Worm (Caenorhabditis elegans) whole organism, L4 larva: ENCODE results near the gene dhcr-24.
A peak's percentile ranks its signal among the peaks of the same experiment; 100 is the strongest.

Experiments used
- D1046.2 ChIP-seq: fragments of 200-800 bp; sonication (Bioruptor generic); IDR thresholded peaks from 2 replicates; pipeline ENCODE4 v1.3.6; 2022; ENCODE audit warnings: missing genetic modification characterization, missing compliant biosample characterization
- F26F4.8 ChIP-seq: fragments of 200-800 bp; sonication (Bioruptor generic); conservative IDR thresholded peaks from 2 replicates; pipeline ENCODE4 v1.3.6; 2022; ENCODE audit warnings: missing genetic modification characterization, missing compliant biosample characterization
- F44E2.7 ChIP-seq: fragments of 200-800 bp; sonication (Bioruptor generic); IDR thresholded peaks from 2 replicates; pipeline ENCODE4 v2.1.2; 2022; ENCODE audit warnings: missing genetic modification characterization, missing compliant biosample characterization
- F49E8.2 ChIP-seq: sonication (generic microtip); optimal IDR thresholded peaks from 2 replicates; lab custom pipeline; 2016; ENCODE audit warnings: missing compliant biosample characterization, mild to moderate bottlenecking, missing genetic modification characterization, borderline replicate concordance
- T20F7.1 ChIP-seq: fragments of 200-800 bp; sonication (Bioruptor generic); optimal IDR thresholded peaks from 2 replicates; lab custom pipeline; 2018; ENCODE audit warnings: mild to moderate bottlenecking, missing genetic modification characterization, missing compliant biosample characterization
- T26A8.4 ChIP-seq: fragments of 200-800 bp; sonication (Bioruptor generic); IDR thresholded peaks from 2 replicates; pipeline ENCODE4 v1.3.6; 2022; ENCODE audit warnings: missing genetic modification characterization, missing compliant biosample characterization
- Y105C5A.15 ChIP-seq: fragments of 200-800 bp; sonication (Bioruptor generic); IDR thresholded peaks from 2 replicates; pipeline ENCODE4 v1.3.6; 2022; ENCODE audit warnings: missing genetic modification characterization, missing compliant biosample characterization
- Y5F2A.4 ChIP-seq: fragments of 200-800 bp; sonication (Bioruptor generic); optimal IDR thresholded peaks from 2 replicates; lab custom pipeline; 2018; ENCODE audit warnings: mild to moderate bottlenecking, missing genetic modification characterization, missing compliant biosample characterization
- ZK337.2 ChIP-seq: fragments of 200-800 bp; sonication (Bioruptor generic); IDR thresholded peaks from 2 replicates; pipeline ENCODE4 v1.3.6; 2022; ENCODE audit warnings: missing genetic modification reagents, missing genetic modification characterization, missing compliant biosample characterization
- aha-1 ChIP-seq: fragments of 150-350 bp; peaks from one replicate; lab custom pipeline; 2014; ENCODE audit warnings: missing biosample characterization, missing genetic modification characterization
- ceh-20 ChIP-seq: fragments of 200-800 bp; sonication (Bioruptor generic); IDR thresholded peaks from 2 replicates; pipeline ENCODE4 v1.3.6; 2022; ENCODE audit warnings: missing genetic modification reagents, missing genetic modification characterization, missing compliant biosample characterization
- ceh-32 ChIP-seq: sonication (generic microtip); optimal IDR thresholded peaks from 2 replicates; lab custom pipeline; 2016; ENCODE audit warnings: mild to moderate bottlenecking, missing genetic modification characterization, missing compliant biosample characterization; ENCODE audit not compliant: poor library complexity
- ceh-62 ChIP-seq: sonication (generic microtip); optimal IDR thresholded peaks from 2 replicates; lab custom pipeline; 2017; ENCODE audit warnings: missing biosample characterization, missing genetic modification characterization
- ceh-82 ChIP-seq: sonication (generic microtip); optimal IDR thresholded peaks from 2 replicates; lab custom pipeline; 2017; ENCODE audit warnings: missing biosample characterization, missing genetic modification characterization
- ctbp-1 ChIP-seq: fragments of 200-800 bp; sonication (Bioruptor generic); IDR thresholded peaks from 2 replicates; pipeline ENCODE4 v1.3.6; 2022; ENCODE audit warnings: missing genetic modification reagents, missing genetic modification characterization, missing compliant biosample characterization
- daf-16 ChIP-seq, 3 experiments: sonication (generic microtip); optimal IDR thresholded peaks; 2 replicates each; lab custom pipeline; 2016 to 2017; ENCODE audit warnings: missing genetic modification characterization in 3 of 3, missing genetic modification reagents in 3 of 3, mild to moderate bottlenecking in 2 of 3, missing compliant biosample characterization in 2 of 3, missing biosample characterization in 1 of 3, moderate library complexity in 1 of 3
- daf-19 ChIP-seq: fragments of 200-800 bp; sonication (Bioruptor generic); conservative IDR thresholded peaks from 2 replicates; pipeline ENCODE4 v1.3.6; 2022; ENCODE audit warnings: missing genetic modification characterization, missing compliant biosample characterization
- dmd-6 ChIP-seq: fragments of 200-800 bp; sonication (Bioruptor generic); IDR thresholded peaks from 2 replicates; pipeline ENCODE4 v1.3.6; 2022; ENCODE audit warnings: missing genetic modification reagents, missing genetic modification characterization, missing compliant biosample characterization
- dmd-8 ChIP-seq: fragments of 200-800 bp; sonication (Bioruptor generic); IDR thresholded peaks from 2 replicates; pipeline ENCODE4 v1.3.6; 2022; ENCODE audit warnings: missing genetic modification characterization, missing compliant biosample characterization
- dmd-9 ChIP-seq: fragments of 200-800 bp; sonication (Bioruptor generic); IDR thresholded peaks from 2 replicates; pipeline ENCODE4 v1.3.6; 2022; ENCODE audit warnings: missing genetic modification reagents, missing genetic modification characterization, missing compliant biosample characterization
- fos-1 ChIP-seq: fragments of 150-350 bp; optimal IDR thresholded peaks from 2 replicates; lab custom pipeline; 2014; ENCODE audit warnings: missing biosample characterization, missing genetic modification characterization
- gei-8 ChIP-seq: fragments of 200-800 bp; sonication (Bioruptor generic); optimal IDR thresholded peaks from 2 replicates; lab custom pipeline; 2018; ENCODE audit warnings: mild to moderate bottlenecking, missing genetic modification characterization, missing compliant biosample characterization
- hif-1 ChIP-seq, 2 experiments: sonication (generic microtip); optimal IDR thresholded peaks; 2 replicates each; lab custom pipeline; 2016 to 2017; ENCODE audit warnings: missing compliant biosample characterization in 2 of 2, missing genetic modification characterization in 2 of 2, missing genetic modification reagents in 2 of 2, missing genotype in 2 of 2, mild to moderate bottlenecking in 1 of 2
- lim-7 ChIP-seq: fragments of 200-800 bp; sonication (Bioruptor generic); IDR thresholded peaks from 2 replicates; pipeline ENCODE4 v1.3.6; 2022; ENCODE audit warnings: missing genetic modification characterization, missing compliant biosample characterization
- lin-1 ChIP-seq: fragments of 200-800 bp; sonication (Bioruptor generic); IDR thresholded peaks from 2 replicates; pipeline ENCODE4 v1.3.6; 2022; ENCODE audit warnings: missing genetic modification reagents, missing genetic modification characterization, missing compliant biosample characterization
- lin-13 ChIP-seq: fragments of 150-350 bp; optimal IDR thresholded peaks from 2 replicates; lab custom pipeline; 2014; ENCODE audit warnings: missing biosample characterization, missing genetic modification reagents, missing genetic modification characterization
- lsy-2 ChIP-seq, 2 experiments: fragments of 150-350 bp in 1 of 2; sonication (generic microtip) in 1 of 2; optimal IDR thresholded peaks; 2 replicates each; lab custom pipeline; 2014 to 2017; ENCODE audit warnings: missing biosample characterization in 2 of 2, missing genetic modification characterization in 2 of 2
- madf-5 ChIP-seq, 2 experiments: fragments of 200-800 bp; sonication (Bioruptor generic); IDR thresholded peaks; 2 replicates each; pipeline ENCODE4 v1.3.6; 2022; ENCODE audit warnings: missing compliant biosample characterization in 2 of 2, missing genetic modification characterization in 2 of 2
- madf-9 ChIP-seq: fragments of 200-800 bp; sonication (Bioruptor generic); conservative IDR thresholded peaks from 2 replicates; pipeline ENCODE4 v1.3.6; 2022; ENCODE audit warnings: missing genetic modification reagents, missing genetic modification characterization, missing compliant biosample characterization
- mdl-1 ChIP-seq, 2 experiments: fragments of 150-350 bp in 1 of 2; sonication (generic microtip) in 1 of 2; optimal IDR thresholded peaks; 2 replicates each; lab custom pipeline; 2014 to 2017; ENCODE audit warnings: missing biosample characterization in 2 of 2, missing genetic modification characterization in 2 of 2
- mdt-29 ChIP-seq: fragments of 200-800 bp; sonication (Bioruptor generic); IDR thresholded peaks from 2 replicates; pipeline ENCODE4 v1.3.6; 2022; ENCODE audit warnings: missing genetic modification reagents, missing genetic modification characterization, missing compliant biosample characterization
- mxl-2 ChIP-seq: fragments of 200-800 bp; sonication (Bioruptor generic); conservative IDR thresholded peaks from 2 replicates; pipeline ENCODE4 v1.3.6; 2022; ENCODE audit warnings: missing genetic modification reagents, missing genetic modification characterization, missing compliant biosample characterization
- mxl-3 ChIP-seq: fragments of 200-800 bp; sonication (Bioruptor generic); optimal IDR thresholded peaks from 2 replicates; lab custom pipeline; 2018; ENCODE audit warnings: mild to moderate bottlenecking, missing genetic modification characterization, missing compliant biosample characterization
- nhr-111 ChIP-seq: fragments of 200-800 bp; sonication (Bioruptor generic); optimal IDR thresholded peaks from 2 replicates; lab custom pipeline; 2018; ENCODE audit warnings: mild to moderate bottlenecking, missing genetic modification characterization, missing compliant biosample characterization
- nhr-237 ChIP-seq: sonication (generic microtip); optimal IDR thresholded peaks from 2 replicates; lab custom pipeline; 2017; ENCODE audit warnings: missing biosample characterization, missing genetic modification characterization
- nhr-25 ChIP-seq: sonication (generic microtip); optimal IDR thresholded peaks from 2 replicates; lab custom pipeline; 2017; ENCODE audit warnings: missing genetic modification characterization, mild to moderate bottlenecking, missing compliant biosample characterization, antibody characterized with exemption, moderate library complexity, borderline replicate concordance; ENCODE audit not compliant: insufficient read depth
- nhr-28 ChIP-seq: fragments of 150-350 bp; optimal IDR thresholded peaks from 2 replicates; lab custom pipeline; 2014; ENCODE audit warnings: missing biosample characterization, missing genetic modification characterization
- nhr-41 ChIP-seq: fragments of 200-800 bp; sonication (Bioruptor generic); IDR thresholded peaks from 2 replicates; pipeline ENCODE4 v1.3.6; 2022; ENCODE audit warnings: missing genetic modification reagents, missing genetic modification characterization, missing compliant biosample characterization
- nhr-6 ChIP-seq: fragments of 150-350 bp; optimal IDR thresholded peaks from 2 replicates; lab custom pipeline; 2014; ENCODE audit warnings: missing biosample characterization, missing genetic modification characterization
- nhr-77 ChIP-seq: fragments of 150-350 bp; optimal IDR thresholded peaks from 2 replicates; lab custom pipeline; 2014; ENCODE audit warnings: missing biosample characterization, missing genetic modification characterization
- rbr-2 ChIP-seq: sonication (generic microtip); optimal IDR thresholded peaks from 2 replicates; lab custom pipeline; 2016; ENCODE audit warnings: missing genotype, missing genetic modification characterization, missing compliant biosample characterization
- sdz-12 ChIP-seq: fragments of 200-800 bp; sonication (Bioruptor generic); optimal IDR thresholded peaks from 2 replicates; lab custom pipeline; 2018; ENCODE audit warnings: mild to moderate bottlenecking, missing genetic modification characterization, missing compliant biosample characterization
- spr-1 ChIP-seq: sonication (generic microtip); optimal IDR thresholded peaks from 2 replicates; lab custom pipeline; 2016; ENCODE audit warnings: mild to moderate bottlenecking, missing genetic modification characterization, missing compliant biosample characterization
- unc-62 ChIP-seq, 3 experiments: fragments of 150-350 bp in 1 of 3; sonication (generic microtip); optimal IDR thresholded peaks in 2 of 3; peaks in 1 of 3; 1 replicate in 1 of 3; 2 replicates in 2 of 3; lab custom pipeline; 2014 to 2017; ENCODE audit warnings: missing biosample characterization in 3 of 3, missing genetic modification characterization in 3 of 3, missing genetic modification reagents in 3 of 3, missing genotype in 1 of 3
- vab-7 ChIP-seq: fragments of 200-800 bp; sonication (Bioruptor generic); IDR thresholded peaks from 2 replicates; pipeline ENCODE4 v1.3.6; 2022; ENCODE audit warnings: missing genetic modification reagents, missing genetic modification characterization, missing compliant biosample characterization
- zfp-2 ChIP-seq: sonication (generic microtip); optimal IDR thresholded peaks from 2 replicates; lab custom pipeline; 2016; ENCODE audit warnings: mild to moderate bottlenecking, missing genetic modification characterization, missing compliant biosample characterization
- zfp-3 ChIP-seq: fragments of 200-800 bp; sonication (Bioruptor generic); conservative IDR thresholded peaks from 2 replicates; pipeline ENCODE4 v1.3.6; 2022; ENCODE audit warnings: missing genetic modification reagents, missing genetic modification characterization, missing compliant biosample characterization
- zip-2 ChIP-seq: fragments of 150-350 bp; optimal IDR thresholded peaks from 2 replicates; lab custom pipeline; 2014; ENCODE audit warnings: missing biosample characterization, missing genetic modification characterization
- ztf-7 ChIP-seq: fragments of 150-350 bp; optimal IDR thresholded peaks from 2 replicates; lab custom pipeline; 2014; ENCODE audit warnings: missing biosample characterization, missing genetic modification characterization

Gene dhcr-24

DNA sequence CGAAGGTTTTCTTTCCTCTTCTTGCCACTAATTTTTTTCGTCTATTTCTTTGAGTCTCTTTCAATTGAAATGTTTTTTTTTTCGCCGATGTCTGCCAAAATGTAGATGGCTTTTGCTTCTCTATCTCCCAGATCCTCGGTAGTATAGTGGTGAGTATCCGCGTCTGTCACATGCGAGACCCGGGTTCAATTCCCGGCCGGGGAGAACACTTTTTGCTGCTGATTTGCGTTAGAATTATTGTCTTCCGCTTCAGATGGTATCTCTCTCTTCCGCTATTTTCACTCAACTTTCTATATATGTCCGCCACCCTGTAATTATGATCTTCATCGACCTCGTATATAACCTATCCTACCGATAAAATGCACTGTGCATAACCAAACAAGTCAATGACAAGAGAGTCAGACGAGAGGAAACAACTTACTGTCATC, 10.5 kb downstream of the dhcr-24 start:
- no peak for TF ChIP-seq nhr-6
- TF ChIP-seq T26A8.4 (GFP tag; lab: Robert Waterston, UW), result peak; percentile 83
- peak; percentile 70 for TF ChIP-seq dmd-8 (GFP tag; lab: Robert Waterston, UW)
- peak; percentile 75 for TF ChIP-seq sdz-12 (GFP tag; lab: Kevin White, UChicago)
- peak; percentile 68 to 91 for TF ChIP-seq daf-16 (GFP tag; optimal IDR thresholded peaks at IDR 0.05; lab: Kevin White, UChicago)
- peak; percentile 75 for TF ChIP-seq daf-16 (tag; optimal IDR thresholded peaks at IDR 0.05; lab: Kevin White, UChicago)
- TF ChIP-seq zfp-2, result peak; percentile 5
- TF ChIP-seq hif-1 (tag; optimal IDR thresholded peaks at IDR 0.05; lab: Kevin White, UChicago), result peak in 1 of 2 experiments; percentile 45
- TF ChIP-seq rbr-2, result peak; percentile 84
- peak; percentile 73; the same call in 1 of the 2 replicates for TF ChIP-seq D1046.2 (GFP tag; lab: Robert Waterston, UW)
- TF ChIP-seq Y5F2A.4, result peak; percentile 85
- peak; percentile 72 for TF ChIP-seq F49E8.2 (tag; lab: Kevin White, UChicago)
- no peak for TF ChIP-seq mdt-29 (GFP tag; lab: Robert Waterston, UW)
- peak; percentile 16 for TF ChIP-seq nhr-77
- TF ChIP-seq ceh-82, result no peak
- peak; percentile 93 for TF ChIP-seq nhr-41 (GFP tag; lab: Robert Waterston, UW)
- TF ChIP-seq dmd-9 (GFP tag; lab: Robert Waterston, UW), result peak; percentile 58; the same call in 1 of the 2 replicates
- TF ChIP-seq F26F4.8 (GFP tag; lab: Robert Waterston, UW), result peak; percentile 81
- TF ChIP-seq ceh-32 (tag; lab: Kevin White, UChicago), result no peak
- peak; percentile 82 for TF ChIP-seq vab-7 (GFP tag; lab: Robert Waterston, UW)
- peak; percentile 76 for TF ChIP-seq mxl-3 (GFP tag; lab: Kevin White, UChicago)
- TF ChIP-seq madf-5 (GFP tag; IDR thresholded peaks at IDR 0.05; lab: Robert Waterston, UW), result peak; percentile 37 to 86; a peak in 1 of 4 replicates
- peak; percentile 53 for TF ChIP-seq lin-13 (GFP tag; lab: Kevin White, UChicago)
- TF ChIP-seq F44E2.7, result 0 out of 2 replicates have a peak, but pooled peaks have one; percentile 65
- TF ChIP-seq lim-7 (GFP tag; lab: Robert Waterston, UW), result peak; percentile 92
- peak; percentile 81 for TF ChIP-seq ZK337.2 (GFP tag; lab: Robert Waterston, UW)
- TF ChIP-seq zip-2 (tag; lab: Kevin White, UChicago), result peak; percentile 87
- TF ChIP-seq ceh-62 (tag; lab: Kevin White, UChicago), result no peak
- TF ChIP-seq mxl-2 (GFP tag; lab: Robert Waterston, UW), result no peak
- peak; percentile 77 for TF ChIP-seq ctbp-1 (GFP tag; lab: Robert Waterston, UW)
- TF ChIP-seq T20F7.1 (GFP tag; lab: Kevin White, UChicago), result peak; percentile 41
- no peak for TF ChIP-seq nhr-237 (tag; lab: Kevin White, UChicago)
- TF ChIP-seq nhr-111 (GFP tag; lab: Kevin White, UChicago), result peak; percentile 48
- TF ChIP-seq fos-1, result no peak
- TF ChIP-seq gei-8, result peak; percentile 62
- TF ChIP-seq madf-9 (GFP tag; lab: Robert Waterston, UW), result peak; percentile 88
- peak; percentile 97 for TF ChIP-seq aha-1 (tag; lab: Kevin White, UChicago)
- peak; percentile 92 for TF ChIP-seq daf-19
- peak; percentile 14 to 85 for TF ChIP-seq mdl-1 (tag; optimal IDR thresholded peaks at IDR 0.05; lab: Kevin White, UChicago)
- peak; percentile 75 for TF ChIP-seq spr-1 (tag; lab: Kevin White, UChicago)
- TF ChIP-seq dmd-6 (GFP tag; lab: Robert Waterston, UW), result peak; percentile 60
- peak; percentile 81; the same call in 1 of the 2 replicates for TF ChIP-seq lin-1 (GFP tag; lab: Robert Waterston, UW)
- TF ChIP-seq nhr-25, result peak; percentile 35
- 0 out of 2 replicates have a peak, but pooled peaks have one; percentile 19 for TF ChIP-seq Y105C5A.15 (GFP tag; lab: Robert Waterston, UW)
- TF ChIP-seq nhr-28 (tag; lab: Kevin White, UChicago), result peak; percentile 65
- peak; percentile 83 for TF ChIP-seq ceh-20 (GFP tag; lab: Robert Waterston, UW)
- peak in 1 of 2 experiments; percentile 95 for TF ChIP-seq unc-62 (GFP tag; optimal IDR thresholded peaks at IDR 0.05 in 1 of 2; lab: Kevin White, UChicago)
- TF ChIP-seq unc-62 (tag; optimal IDR thresholded peaks at IDR 0.05; lab: Kevin White, UChicago), result no peak
- peak in 1 of 2 experiments; percentile 66 for TF ChIP-seq lsy-2 (tag; optimal IDR thresholded peaks at IDR 0.05; lab: Kevin White, UChicago)
- peak; percentile 60 for TF ChIP-seq ztf-7 (tag; lab: Kevin White, UChicago)
- TF ChIP-seq zfp-3 (GFP tag; lab: Robert Waterston, UW), result no peak
